Fruit fly (Drosophila melanogaster): ENCODE measurements around the gene CG9016.
A peak's percentile ranks its signal among the peaks of the same experiment; 100 is the strongest.

The CG9016 gene

DNA sequence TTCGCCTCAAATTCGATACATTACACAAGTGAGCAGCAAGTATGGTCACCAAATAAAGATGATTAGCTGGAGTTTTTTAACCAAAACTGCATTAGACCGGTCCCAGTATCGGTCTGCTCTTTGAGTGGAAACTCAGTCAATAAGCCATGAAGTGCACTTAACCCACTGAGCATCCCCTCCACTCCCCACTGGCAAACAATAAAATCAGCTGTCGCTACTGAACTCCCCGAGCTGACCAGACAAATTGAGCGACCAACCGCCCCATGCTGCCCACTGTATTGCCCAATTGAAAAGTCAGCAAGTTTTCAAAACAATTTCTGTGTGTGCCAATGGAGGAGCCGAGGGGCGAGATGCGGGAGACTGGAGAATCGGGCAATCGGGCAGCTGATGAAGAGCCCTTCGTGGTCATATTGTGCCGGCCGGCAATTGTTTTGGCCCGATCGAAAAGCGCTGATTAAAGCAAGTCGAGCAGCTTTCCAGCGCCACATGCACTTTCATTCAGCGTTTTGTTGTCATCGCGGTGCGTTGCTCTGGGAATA lies 24.2 kb downstream of the CG9016 start:
- TF ChIP-seq CG34406 (GFP tag; optimal IDR thresholded peaks at IDR 0.05), result no peak
- TF ChIP-seq Blimp-1 (GFP tag; optimal IDR thresholded peaks at IDR 0.05), result peak; percentile 11
- TF ChIP-seq Eip75B (GFP tag; optimal IDR thresholded peaks at IDR 0.05), result no peak
- TF ChIP-seq dac (GFP tag; optimal IDR thresholded peaks at IDR 0.05), result no peak
- TF ChIP-seq Ets21C (GFP tag; optimal IDR thresholded peaks at IDR 0.05), result no peak
- no peak for TF ChIP-seq CG8319 (GFP tag; optimal IDR thresholded peaks at IDR 0.05)
- TF ChIP-seq Hr39 (GFP tag; optimal IDR thresholded peaks at IDR 0.05), result no peak
- TF ChIP-seq Eip78C (GFP tag), result peak; percentile 23

DNA sequence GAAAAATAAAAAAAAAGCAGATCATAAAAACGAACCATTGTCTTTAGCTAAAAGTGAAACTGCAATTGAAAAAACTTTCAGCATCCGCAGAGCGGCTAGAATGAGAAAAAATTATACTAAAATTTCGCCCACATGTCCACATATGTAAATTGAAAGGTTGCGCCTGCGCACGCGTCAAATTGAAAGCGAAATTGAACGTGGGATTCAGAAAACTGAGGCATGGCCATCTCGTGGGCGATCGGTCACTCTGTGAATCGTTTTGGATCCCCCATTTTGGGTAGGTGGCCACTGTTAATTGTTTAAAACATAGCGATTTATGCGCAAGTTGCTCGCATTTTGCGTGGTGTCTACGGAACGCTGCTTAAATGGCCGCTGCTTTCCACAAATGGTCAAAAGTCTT lies 28.9 kb downstream of the CG9016 start:
- TF ChIP-seq CG1621 (tag; optimal IDR thresholded peaks at IDR 0.05) (no peak), dac (GFP tag; optimal IDR thresholded peaks at IDR 0.05) (no peak)

DNA sequence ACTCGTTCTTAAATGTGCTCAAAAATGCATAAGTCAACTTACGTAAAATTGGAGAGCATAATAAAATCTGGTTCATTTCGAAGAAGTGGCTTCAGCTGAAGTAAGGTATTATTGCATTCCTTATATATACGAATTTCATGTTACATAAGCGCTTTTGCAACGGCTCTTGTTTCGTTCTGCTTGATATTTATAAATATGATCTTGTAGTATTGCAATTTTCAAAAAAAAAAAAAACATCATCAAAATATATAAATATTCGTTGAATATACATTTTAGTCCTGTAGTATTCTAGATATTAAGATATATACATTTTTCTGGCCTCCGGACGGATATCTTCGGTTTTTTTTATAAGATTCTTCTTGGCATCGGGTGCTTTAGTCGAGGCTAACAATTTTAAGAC lies 29.7 kb downstream of the CG9016 start, which contains the start of gene Acp26Aa:
TSS of gene Acp26Aa (minus strand) at position 101 of the 400 bp plus-strand sequence.
- TF ChIP-seq svp (GFP tag) (peak; percentile 5), Eip78C (GFP tag) (no peak)

DNA sequence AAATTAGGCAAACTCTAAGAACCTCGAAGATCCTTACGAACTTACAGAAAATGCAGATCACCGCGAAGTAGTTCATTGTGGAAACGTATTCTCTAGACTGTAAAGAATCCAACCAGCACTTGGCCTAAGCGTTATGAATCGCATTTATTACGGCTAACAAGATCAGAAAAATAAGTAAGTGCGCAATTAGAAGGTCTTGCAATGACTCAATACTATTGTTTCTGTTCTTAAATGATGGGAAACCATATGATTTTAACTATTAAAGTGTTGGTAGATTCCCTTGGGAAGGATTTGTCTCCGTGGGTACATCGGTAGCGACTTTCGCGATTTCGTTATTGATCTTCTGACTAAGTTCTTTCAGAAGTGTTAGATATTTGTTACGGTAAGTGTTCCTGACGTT lies 30.7 kb downstream of the CG9016 start, which contains the start of gene Acp26Ab:
TSS of gene Acp26Ab (minus strand) at position 101 of the 400 bp plus-strand sequence.
- no peak for TF ChIP-seq pdm3 (GFP tag; optimal IDR thresholded peaks at IDR 0.05)

DNA sequence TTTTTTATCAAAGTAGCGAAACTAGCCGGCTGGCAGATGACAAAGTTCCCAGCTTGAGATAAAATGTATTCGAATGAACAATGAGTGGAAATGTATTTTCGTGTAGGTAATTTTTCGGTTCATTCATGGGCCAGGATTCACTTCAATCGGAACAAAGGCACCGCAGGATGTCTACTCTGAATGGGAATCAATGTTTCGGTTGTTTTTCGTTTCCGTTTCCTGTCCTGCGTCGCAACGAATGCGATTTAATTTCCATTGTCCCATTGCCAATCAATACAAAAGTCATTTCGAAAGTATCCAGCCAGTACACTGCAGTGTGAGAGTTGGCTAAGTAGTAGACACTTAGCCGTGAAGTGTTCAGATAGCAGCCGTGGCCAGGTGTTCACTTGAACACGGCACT lies 32.9 kb downstream of the CG9016 start:
- TF ChIP-seq CG11902 (GFP tag; optimal IDR thresholded peaks at IDR 0.05) (no peak), Ets21C (GFP tag; optimal IDR thresholded peaks at IDR 0.05) (no peak), net (GFP tag; optimal IDR thresholded peaks at IDR 0.05) (no peak), cyc (GFP tag; optimal IDR thresholded peaks at IDR 0.05) (no peak), CG10669 (GFP tag; optimal IDR thresholded peaks at IDR 0.05) (no peak), Smox (GFP tag; optimal IDR thresholded peaks at IDR 0.05) (no peak), Lpt (GFP tag; optimal IDR thresholded peaks at IDR 0.05) (no peak), CG6808 (GFP tag; optimal IDR thresholded peaks at IDR 0.05) (no peak), Hr38 (GFP tag; optimal IDR thresholded peaks at IDR 0.05) (no peak), CG15336 (GFP tag; IDR thresholded peaks at IDR 0.05) (no peak), CG6163 (GFP tag; IDR thresholded peaks at IDR 0.05) (no peak)

DNA sequence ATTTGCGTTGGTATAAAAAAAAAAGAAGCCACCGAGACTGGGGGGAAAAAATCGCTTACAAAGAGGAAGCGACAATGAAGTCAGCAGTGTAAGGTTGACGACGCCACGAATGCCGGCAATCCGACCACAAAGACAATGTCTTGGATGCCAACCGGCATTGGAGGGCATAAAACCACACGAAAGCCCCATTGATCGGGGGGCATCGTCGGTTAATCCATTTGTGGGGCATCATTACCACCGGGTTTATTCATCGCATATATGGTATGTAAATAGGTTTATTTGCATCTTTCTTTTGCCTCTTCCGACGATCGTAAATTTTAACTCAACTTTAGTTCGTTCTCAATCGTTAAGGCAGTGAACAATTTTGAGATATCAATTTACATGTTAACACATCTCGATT lies 36.5 kb downstream of the CG9016 start:
- peak; percentile 2 for TF ChIP-seq fkh (GFP tag; optimal IDR thresholded peaks at IDR 0.05)
- no peak for TF ChIP-seq pdm3 (GFP tag; optimal IDR thresholded peaks at IDR 0.05)

DNA sequence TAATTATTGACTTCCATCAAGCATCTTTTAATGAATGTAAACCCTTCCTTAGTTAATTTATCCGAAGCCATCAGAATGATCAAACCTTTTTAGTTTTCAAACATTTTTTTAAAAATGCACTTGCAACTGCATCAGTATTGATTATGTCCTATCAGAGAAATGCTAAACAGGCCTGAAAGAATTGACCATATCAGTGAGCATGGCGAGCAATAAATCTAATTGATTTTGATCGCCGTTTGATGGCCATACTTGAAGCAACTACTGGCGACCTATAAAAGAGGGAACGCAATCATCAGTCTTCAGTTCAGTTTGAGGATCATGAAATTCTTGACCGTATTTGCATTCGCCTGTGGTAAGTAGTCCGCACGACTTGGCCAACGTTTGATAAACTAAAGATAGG lies 37.8 kb downstream of the CG9016 start, which contains the start of gene CG9029:
TSS of gene CG9029 (plus strand) at position 301 of the 400 bp plus-strand sequence.
- no peak for TF ChIP-seq Hr4 (GFP tag; optimal IDR thresholded peaks at IDR 0.05)
- no peak for TF ChIP-seq CG11762 (GFP tag; optimal IDR thresholded peaks at IDR 0.05; ENCODE audit: insufficient read depth)
- TF ChIP-seq Eip93F (GFP tag; optimal IDR thresholded peaks at IDR 0.05), result no peak
- TF ChIP-seq CG3919 (GFP tag; optimal IDR thresholded peaks at IDR 0.05), result no peak
- no peak for TF ChIP-seq acj6 (GFP tag; optimal IDR thresholded peaks at IDR 0.05)
- TF ChIP-seq Ets96B (tag; optimal IDR thresholded peaks at IDR 0.05), result no peak
- no peak for TF ChIP-seq Hr38 (GFP tag; optimal IDR thresholded peaks at IDR 0.05)
- TF ChIP-seq Met (GFP tag; optimal IDR thresholded peaks at IDR 0.05), result no peak
- TF ChIP-seq Blimp-1 (GFP tag; optimal IDR thresholded peaks at IDR 0.05), result no peak
- no peak for TF ChIP-seq pdm3 (GFP tag; optimal IDR thresholded peaks at IDR 0.05)
- no peak for TF ChIP-seq OdsH (GFP tag; optimal IDR thresholded peaks at IDR 0.05)
- TF ChIP-seq CG8319 (GFP tag; optimal IDR thresholded peaks at IDR 0.05), result no peak
- no peak for TF ChIP-seq spab (GFP tag; optimal IDR thresholded peaks at IDR 0.05)
- TF ChIP-seq Lpt (GFP tag; optimal IDR thresholded peaks at IDR 0.05), result no peak
- TF ChIP-seq net (GFP tag; optimal IDR thresholded peaks at IDR 0.05), result no peak
- TF ChIP-seq CG6854 (GFP tag; optimal IDR thresholded peaks at IDR 0.05), result no peak
- TF ChIP-seq fd85E (GFP tag; optimal IDR thresholded peaks at IDR 0.05), result no peak
